Fruit fly (Drosophila melanogaster) whole organism, embryonic: ENCODE data around the gene CG45488.

Source experiments
- CG11560 ChIP-seq: fragments of 200-800 bp; sonication (Bioruptor generic); IDR thresholded peaks from 3 replicates; pipeline ENCODE4 v1.3.6; 2022; ENCODE audit warnings: missing biosample characterization, missing genetic modification characterization
- CG12155 ChIP-seq: fragments of 200-800 bp; sonication (Bioruptor generic); optimal IDR thresholded peaks from 3 replicates; lab custom pipeline; 2016; ENCODE audit warnings: missing biosample characterization, missing genetic modification characterization
- CG12769 ChIP-seq: fragments of 200-800 bp; sonication (Bioruptor generic); optimal IDR thresholded peaks from 2 replicates; lab custom pipeline; 2019; ENCODE audit warnings: missing biosample characterization, mild to moderate bottlenecking, missing genetic modification characterization, moderate library complexity
- CG13624 ChIP-seq: fragments of 200-800 bp; sonication (Bioruptor generic); optimal IDR thresholded peaks from 2 replicates; lab custom pipeline; 2016; ENCODE audit warnings: missing biosample characterization, missing genetic modification characterization
- CG14441 ChIP-seq: fragments of 200-800 bp; sonication (Bioruptor generic); IDR thresholded peaks from 2 replicates; pipeline ENCODE4 v1.3.6; 2022; ENCODE audit warnings: missing biosample characterization, missing genetic modification characterization
- CG15269 ChIP-seq: fragments of 200-800 bp; sonication (Bioruptor generic); optimal IDR thresholded peaks from 2 replicates; lab custom pipeline; 2018; ENCODE audit warnings: missing biosample characterization, mild to moderate bottlenecking, missing genetic modification characterization, moderate library complexity
- CG1602 ChIP-seq: fragments of 200-800 bp; sonication (Bioruptor generic); optimal IDR thresholded peaks from 3 replicates; lab custom pipeline; 2016; ENCODE audit warnings: missing biosample characterization, missing genetic modification characterization
- CG1603 ChIP-seq: fragments of 200-800 bp; sonication (Bioruptor generic); optimal IDR thresholded peaks from 2 replicates; lab custom pipeline; 2019; ENCODE audit warnings: missing biosample characterization, mild to moderate bottlenecking, missing genetic modification characterization, moderate library complexity
- CG17359 ChIP-seq: fragments of 200-800 bp; sonication (Bioruptor generic); optimal IDR thresholded peaks from 3 replicates; lab custom pipeline; 2018; ENCODE audit warnings: missing biosample characterization, mild to moderate bottlenecking, missing genetic modification characterization, moderate library complexity
- CG2120 ChIP-seq: fragments of 200-800 bp; sonication (Bioruptor generic); optimal IDR thresholded peaks from 3 replicates; lab custom pipeline; 2016; ENCODE audit warnings: missing biosample characterization, missing genetic modification characterization
- CG3281 ChIP-seq: fragments of 200-800 bp; sonication (Bioruptor generic); optimal IDR thresholded peaks from 3 replicates; lab custom pipeline; 2017; ENCODE audit warnings: missing biosample characterization, mild to moderate bottlenecking, missing genetic modification characterization
- CG3847 ChIP-seq: fragments of 200-800 bp; sonication (Bioruptor generic); IDR thresholded peaks from 2 replicates; pipeline ENCODE4 v1.3.6; 2022; ENCODE audit warnings: missing biosample characterization, missing genetic modification characterization
- CG3995 ChIP-seq: fragments of 200-800 bp; sonication (Bioruptor generic); optimal IDR thresholded peaks from 3 replicates; lab custom pipeline; 2016; ENCODE audit warnings: missing biosample characterization, missing genetic modification characterization
- CG5245 ChIP-seq: fragments of 200-800 bp; sonication (Bioruptor generic); optimal IDR thresholded peaks from 3 replicates; lab custom pipeline; 2016; ENCODE audit warnings: missing biosample characterization, missing genetic modification characterization
- CG7556 ChIP-seq: fragments of 200-800 bp; sonication (Bioruptor generic); optimal IDR thresholded peaks from 2 replicates; lab custom pipeline; 2017; ENCODE audit warnings: missing biosample characterization, mild to moderate bottlenecking, missing genetic modification characterization
- CG7786 ChIP-seq: fragments of 200-800 bp; sonication (Bioruptor generic); optimal IDR thresholded peaks from 2 replicates; lab custom pipeline; 2016; ENCODE audit warnings: missing biosample characterization, missing genetic modification characterization
- Chrac-16 ChIP-seq: fragments of 200-800 bp; sonication (Bioruptor generic); optimal IDR thresholded peaks from 3 replicates; lab custom pipeline; 2016; ENCODE audit warnings: missing biosample characterization, missing genetic modification characterization
- Dek ChIP-seq: fragments of 200-800 bp; sonication (Bioruptor generic); optimal IDR thresholded peaks from 3 replicates; lab custom pipeline; 2019; ENCODE audit warnings: missing biosample characterization, mild to moderate bottlenecking, missing genetic modification characterization, moderate library complexity
- Dref ChIP-seq: fragments of 200-800 bp; sonication (Bioruptor generic); IDR thresholded peaks from 2 replicates; pipeline ENCODE4 v1.3.6; 2022; ENCODE audit warnings: missing biosample characterization, missing genetic modification characterization
- E2f1 ChIP-seq: fragments of 200-800 bp; sonication (Bioruptor generic); IDR thresholded peaks from 2 replicates; pipeline ENCODE4 v1.3.6; 2022; ENCODE audit warnings: missing biosample characterization, missing genetic modification characterization
- HHEX ChIP-seq: fragments of 200-800 bp; sonication (Bioruptor generic); optimal IDR thresholded peaks from 3 replicates; lab custom pipeline; 2017; ENCODE audit warnings: missing biosample characterization, mild to moderate bottlenecking, missing genetic modification characterization, missing genetic modification reagents
- HLH3B ChIP-seq: fragments of 200-800 bp; sonication (Bioruptor generic); IDR thresholded peaks from 2 replicates; pipeline ENCODE4 v1.3.6; 2022; ENCODE audit warnings: missing biosample characterization, missing genetic modification characterization
- HLH54F ChIP-seq: fragments of 200-800 bp; sonication (Bioruptor generic); optimal IDR thresholded peaks from 3 replicates; lab custom pipeline; 2016; ENCODE audit warnings: missing biosample characterization, missing genetic modification characterization
- HmgD ChIP-seq: fragments of 200-800 bp; sonication (Bioruptor generic); optimal IDR thresholded peaks from 3 replicates; lab custom pipeline; 2016; ENCODE audit warnings: missing biosample characterization, missing genetic modification characterization
- Hr3 ChIP-seq: fragments of 200-800 bp; sonication (Bioruptor generic); optimal IDR thresholded peaks from 3 replicates; lab custom pipeline; 2016; ENCODE audit warnings: missing biosample characterization, missing genetic modification characterization
- Meics ChIP-seq: fragments of 200-800 bp; sonication (Bioruptor generic); optimal IDR thresholded peaks from 2 replicates; lab custom pipeline; 2017; ENCODE audit warnings: missing biosample characterization, mild to moderate bottlenecking, missing genetic modification characterization
- NfI ChIP-seq: fragments of 200-800 bp; sonication (Bioruptor generic); optimal IDR thresholded peaks from 3 replicates; lab custom pipeline; 2018; ENCODE audit warnings: missing biosample characterization, mild to moderate bottlenecking, missing genetic modification characterization, moderate library complexity
- Oli ChIP-seq: fragments of 200-800 bp; sonication (Bioruptor generic); optimal IDR thresholded peaks from 2 replicates; lab custom pipeline; 2018; ENCODE audit warnings: missing biosample characterization, mild to moderate bottlenecking, missing genetic modification characterization, moderate library complexity
- Rfx ChIP-seq: fragments of 200-800 bp; sonication (Bioruptor generic); IDR thresholded peaks from 2 replicates; pipeline ENCODE4 v1.3.6; 2022; ENCODE audit warnings: missing biosample characterization, missing genetic modification characterization
- Sox100B ChIP-seq: fragments of 200-800 bp; sonication (Bioruptor generic); optimal IDR thresholded peaks from 3 replicates; lab custom pipeline; 2018; ENCODE audit warnings: missing biosample characterization, mild to moderate bottlenecking, missing genetic modification characterization
- al ChIP-seq: fragments of 200-800 bp; sonication (Bioruptor generic); IDR thresholded peaks from 2 replicates; pipeline ENCODE4 v1.3.6; 2022; ENCODE audit warnings: missing biosample characterization, missing genetic modification characterization
- bbx ChIP-seq: fragments of 200-800 bp; sonication (Bioruptor generic); IDR thresholded peaks from 2 replicates; pipeline ENCODE4 v1.3.6; 2022; ENCODE audit warnings: missing biosample characterization, missing genetic modification characterization; ENCODE audit not compliant: partially characterized antibody
- ci ChIP-seq: fragments of 200-800 bp; sonication (Bioruptor generic); IDR thresholded peaks from 3 replicates; pipeline ENCODE4 v1.3.6; 2022; ENCODE audit warnings: missing biosample characterization, missing genetic modification characterization
- corto ChIP-seq: fragments of 200-800 bp; sonication (Bioruptor generic); optimal IDR thresholded peaks from 2 replicates; lab custom pipeline; 2016; ENCODE audit warnings: missing biosample characterization, mild to moderate bottlenecking, missing genetic modification characterization, moderate library complexity
- dan ChIP-seq: fragments of 200-800 bp; sonication (Bioruptor generic); IDR thresholded peaks from 2 replicates; pipeline ENCODE4 v1.3.6; 2022; ENCODE audit warnings: missing biosample characterization, missing genetic modification characterization
- dysf ChIP-seq: fragments of 200-800 bp; sonication (Bioruptor generic); IDR thresholded peaks from 3 replicates; pipeline ENCODE4 v1.3.6; 2022; ENCODE audit warnings: missing biosample characterization, missing genetic modification characterization
- eve ChIP-seq, 2 experiments: fragments of >200 bp; optimal IDR thresholded peaks; 2 replicates each; lab custom pipeline; 2017; ENCODE audit warnings: missing biosample characterization in 2 of 2, missing genetic modification characterization in 2 of 2
- hkb ChIP-seq, 2 experiments: fragments of 200-800 bp in 1 of 2; fragments of >200 bp in 1 of 2; sonication (Bioruptor generic) in 1 of 2; IDR thresholded peaks in 1 of 2; optimal IDR thresholded peaks in 1 of 2; 2 replicates each; pipeline versions ENCODE4 v1.3.6 to Lab custom; 2017 to 2022; ENCODE audit warnings: missing biosample characterization in 1 of 2, missing genetic modification characterization in 1 of 2
- ind ChIP-seq: fragments of 200-800 bp; sonication (Bioruptor generic); optimal IDR thresholded peaks from 3 replicates; lab custom pipeline; 2016; ENCODE audit warnings: missing biosample characterization, missing genetic modification characterization
- lilli ChIP-seq: fragments of 200-800 bp; sonication (Bioruptor generic); optimal IDR thresholded peaks from 3 replicates; lab custom pipeline; 2016; ENCODE audit warnings: missing biosample characterization, missing genetic modification characterization
- mirr ChIP-seq: fragments of 200-800 bp; sonication (Bioruptor generic); optimal IDR thresholded peaks from 3 replicates; lab custom pipeline; 2018; ENCODE audit warnings: missing biosample characterization, mild to moderate bottlenecking, missing genetic modification characterization
- nmo ChIP-seq: fragments of 200-800 bp; sonication (Bioruptor generic); optimal IDR thresholded peaks from 2 replicates; lab custom pipeline; 2018; ENCODE audit warnings: missing biosample characterization, mild to moderate bottlenecking, missing genetic modification characterization, moderate library complexity
- onecut ChIP-seq: fragments of 200-800 bp; sonication (Bioruptor generic); IDR thresholded peaks from 2 replicates; pipeline ENCODE4 v1.3.6; 2022; ENCODE audit warnings: missing biosample characterization, missing genetic modification characterization
- run ChIP-seq: fragments of 200-800 bp; sonication (Bioruptor generic); optimal IDR thresholded peaks from 3 replicates; lab custom pipeline; 2018; ENCODE audit warnings: missing biosample characterization, mild to moderate bottlenecking, missing genetic modification characterization
- slbo ChIP-seq: fragments of 200-800 bp; sonication (Bioruptor generic); IDR thresholded peaks from 2 replicates; pipeline ENCODE4 v1.3.6; 2022; ENCODE audit warnings: missing biosample characterization, missing genetic modification characterization
- sr ChIP-seq: fragments of 200-800 bp; sonication (Bioruptor generic); IDR thresholded peaks from 3 replicates; pipeline ENCODE4 v1.3.6; 2022; ENCODE audit warnings: missing biosample characterization, missing genetic modification characterization
- tgo ChIP-seq: fragments of 200-800 bp; sonication (Bioruptor generic); IDR thresholded peaks from 3 replicates; pipeline ENCODE4 v1.3.6; 2022; ENCODE audit warnings: missing biosample characterization, missing genetic modification characterization
- trh ChIP-seq: fragments of 200-800 bp; sonication (Bioruptor generic); optimal IDR thresholded peaks from 2 replicates; lab custom pipeline; 2016; ENCODE audit warnings: missing biosample characterization, missing genetic modification characterization
- unc-4 ChIP-seq: fragments of 200-800 bp; sonication (Bioruptor generic); IDR thresholded peaks from 2 replicates; pipeline ENCODE4 v1.3.6; 2022; ENCODE audit warnings: missing biosample characterization, missing genetic modification characterization; ENCODE audit not compliant: partially characterized antibody
- unpg ChIP-seq: fragments of 200-800 bp; sonication (Bioruptor generic); optimal IDR thresholded peaks from 3 replicates; lab custom pipeline; 2018; ENCODE audit warnings: missing biosample characterization, mild to moderate bottlenecking, missing genetic modification characterization, moderate library complexity
- zfh2 ChIP-seq: fragments of 200-800 bp; sonication (Bioruptor generic); optimal IDR thresholded peaks from 2 replicates; lab custom pipeline; 2016; ENCODE audit warnings: missing biosample characterization, missing genetic modification characterization

The CG45488 gene

DNA sequence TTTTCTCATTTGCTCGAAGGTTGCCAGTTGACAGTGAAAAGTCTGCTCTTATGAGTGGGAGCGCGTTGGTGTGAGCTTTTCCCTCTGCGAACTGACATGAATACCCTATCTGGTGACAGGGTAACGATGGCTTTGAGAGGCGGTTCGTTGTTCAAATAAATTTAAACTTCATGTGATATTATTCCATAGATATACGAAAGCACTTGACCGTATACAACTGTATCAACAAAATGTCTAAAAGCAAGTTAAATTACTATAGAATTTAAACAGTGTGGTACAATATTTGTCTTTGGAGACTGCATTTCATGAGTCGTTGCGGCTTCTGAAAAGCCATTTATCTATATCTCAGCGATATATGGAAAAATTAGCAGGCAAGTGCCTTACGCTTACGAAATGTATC lies 44.0 kb upstream of the CG45488 start (continued):
- TF ChIP-seq CG1602 (GFP tag; lab: Kevin White, UChicago): peak; percentile 33
- peak; percentile 71 for TF ChIP-seq CG2120 (GFP tag; lab: Kevin White, UChicago)
- peak; percentile 31 for TF ChIP-seq CG17359
- TF ChIP-seq dysf: peak; percentile 65; the same call in 2 of the 3 replicates
- TF ChIP-seq CG7786 (GFP tag; lab: Kevin White, UChicago): peak; percentile 0
- peak; percentile 50; the same call in 1 of the 3 replicates for TF ChIP-seq CG11560
- no peak for TF ChIP-seq CG3995 (GFP tag; lab: Kevin White, UChicago)
- TF ChIP-seq onecut (GFP tag; lab: Robert Waterston, UW): peak; percentile 11; the same call in 1 of the 2 replicates
- TF ChIP-seq trh (GFP tag; lab: Kevin White, UChicago): no peak
- peak; percentile 1 for TF ChIP-seq ind (GFP tag; lab: Kevin White, UChicago)
- TF ChIP-seq Hr3 (GFP tag; lab: Kevin White, UChicago): peak; percentile 30
- peak; percentile 41 for TF ChIP-seq CG13624 (GFP tag; lab: Kevin White, UChicago)
- peak; percentile 70 for TF ChIP-seq CG15269 (tag; lab: Kevin White, UChicago)
- TF ChIP-seq HLH54F (GFP tag; lab: Kevin White, UChicago): peak; percentile 23
- peak; percentile 14 for TF ChIP-seq HHEX (GFP tag; lab: Kevin White, UChicago)
- peak; percentile 17 for TF ChIP-seq Chrac-16 (GFP tag; lab: Kevin White, UChicago)
- peak; percentile 42 for TF ChIP-seq nmo
- TF ChIP-seq E2f1 (GFP tag; lab: Robert Waterston, UW): peak; percentile 50
- TF ChIP-seq Oli (tag; lab: Kevin White, UChicago): peak; percentile 59
- TF ChIP-seq Dek (tag; lab: Kevin White, UChicago): peak; percentile 39
- no peak for TF ChIP-seq HmgD
- peak; percentile 25 for TF ChIP-seq CG1603 (tag; lab: Kevin White, UChicago)
- TF ChIP-seq Rfx (GFP tag; lab: Robert Waterston, UW): peak; percentile 65
- TF ChIP-seq mirr (GFP tag; lab: Kevin White, UChicago): no peak
- TF ChIP-seq NfI (GFP tag; lab: Kevin White, UChicago): peak; percentile 36
- TF ChIP-seq dan (GFP tag; lab: Robert Waterston, UW): no peak
- peak; percentile 29 for TF ChIP-seq CG7556 (GFP tag; lab: Kevin White, UChicago)
- peak; percentile 55 for TF ChIP-seq CG14441
- TF ChIP-seq eve (GFP tag; optimal IDR thresholded peaks at IDR 0.05; lab: Kevin White, UChicago): peak in 1 of 2 experiments; percentile 5
- peak; percentile 53 for TF ChIP-seq unpg
- TF ChIP-seq zfh2 (GFP tag; lab: Kevin White, UChicago): peak; percentile 20
- peak; percentile 33 for TF ChIP-seq Meics (GFP tag; lab: Kevin White, UChicago)
- peak; percentile 32 for TF ChIP-seq CG3281 (GFP tag; lab: Kevin White, UChicago)
- 0 out of 3 replicates have a peak, but pooled peaks have one; percentile 20 for TF ChIP-seq tgo (GFP tag; lab: Robert Waterston, UW)
- TF ChIP-seq CG5245 (GFP tag; lab: Kevin White, UChicago): no peak
- no peak for TF ChIP-seq unc-4 (GFP tag; lab: Robert Waterston, UW)
- TF ChIP-seq lilli (GFP tag; lab: Kevin White, UChicago): peak; percentile 50
- TF ChIP-seq bbx: no peak
- peak; percentile 33; the same call in 1 of the 2 replicates for TF ChIP-seq CG3847 (GFP tag; lab: Robert Waterston, UW)
- TF ChIP-seq al (GFP tag; lab: Robert Waterston, UW): peak; percentile 40
- no peak for TF ChIP-seq run (tag; lab: Kevin White, UChicago)
- peak; percentile 27 for TF ChIP-seq Sox100B
- TF ChIP-seq sr (GFP tag; lab: Robert Waterston, UW): 0 out of 3 replicates have a peak, but pooled peaks have one; percentile 12
- peak; percentile 31; the same call in 1 of the 3 replicates for TF ChIP-seq ci (GFP tag; lab: Robert Waterston, UW)
- peak; percentile 57 for TF ChIP-seq CG12769 (tag; lab: Kevin White, UChicago)
- TF ChIP-seq CG12155 (GFP tag; lab: Kevin White, UChicago): peak; percentile 11
- peak; percentile 71 for TF ChIP-seq slbo (GFP tag; lab: Robert Waterston, UW)
- TF ChIP-seq Dref: no peak
- no peak for TF ChIP-seq corto (GFP tag; lab: Kevin White, UChicago)
- TF ChIP-seq HLH3B (GFP tag; lab: Robert Waterston, UW): peak; percentile 18; the same call in 1 of the 2 replicates
- no peak for TF ChIP-seq hkb (optimal IDR thresholded peaks at IDR 0.05; lab: Kevin White, UChicago)
- TF ChIP-seq hkb (GFP tag; IDR thresholded peaks at IDR 0.05; lab: Robert Waterston, UW): no peak
